Worm (Caenorhabditis elegans) whole organism, L3 larva: Measurements from ENCODE around the gene M04B2.4.

ENCODE experiments used
- R02D3.7 ChIP-seq: fragments of 150-350 bp; optimal IDR thresholded peaks from 2 replicates; lab custom pipeline; 2014; ENCODE audit warnings: missing biosample characterization, missing genetic modification characterization
- ZK546.5 ChIP-seq: sonication (generic microtip); optimal IDR thresholded peaks from 2 replicates; lab custom pipeline; 2017; ENCODE audit warnings: missing biosample characterization, missing genetic modification characterization
- ama-1 ChIP-seq: fragments of 150-350 bp; optimal IDR thresholded peaks from 2 replicates; lab custom pipeline; 2018
- ceh-16 ChIP-seq: sonication (generic microtip); optimal IDR thresholded peaks from 2 replicates; lab custom pipeline; 2017; ENCODE audit warnings: missing biosample characterization, missing genetic modification characterization
- ceh-28 ChIP-seq: fragments of 150-350 bp; optimal IDR thresholded peaks from 2 replicates; lab custom pipeline; 2014; ENCODE audit warnings: missing biosample characterization, missing genetic modification reagents, missing genetic modification characterization
- ceh-82 ChIP-seq: fragments of 150-350 bp; optimal IDR thresholded peaks from 2 replicates; lab custom pipeline; 2014; ENCODE audit warnings: missing biosample characterization, missing genetic modification characterization
- ceh-9 ChIP-seq: sonication (generic microtip); optimal IDR thresholded peaks from 2 replicates; lab custom pipeline; 2018; ENCODE audit warnings: missing biosample characterization, missing genetic modification characterization
- elt-1 ChIP-seq: fragments of 150-350 bp; optimal IDR thresholded peaks from 2 replicates; lab custom pipeline; 2014; ENCODE audit warnings: missing biosample characterization, missing genetic modification characterization
- elt-3 ChIP-seq, 3 experiments: fragments of 150-350 bp in 1 of 3; sonication (generic microtip) in 2 of 3; optimal IDR thresholded peaks; 2 replicates in 2 of 3; 4 replicates in 1 of 3; lab custom pipeline; 2014 to 2017; ENCODE audit warnings: missing biosample characterization in 3 of 3, missing genetic modification characterization in 3 of 3
- eor-1 ChIP-seq, 2 experiments: fragments of 150-350 bp; optimal IDR thresholded peaks; 2 replicates each; lab custom pipeline; 2014 to 2018; ENCODE audit warnings: missing biosample characterization in 2 of 2, missing genetic modification characterization in 2 of 2
- fkh-10 ChIP-seq: sonication (generic microtip); optimal IDR thresholded peaks from 2 replicates; lab custom pipeline; 2017; ENCODE audit warnings: missing biosample characterization, missing genetic modification reagents, missing genetic modification characterization
- fkh-2 ChIP-seq: fragments of 150-350 bp; optimal IDR thresholded peaks from 2 replicates; lab custom pipeline; 2014; ENCODE audit warnings: missing biosample characterization, missing genetic modification reagents, missing genetic modification characterization
- fos-1 ChIP-seq: fragments of 150-350 bp; optimal IDR thresholded peaks from 2 replicates; lab custom pipeline; 2014; ENCODE audit warnings: missing biosample characterization, missing genetic modification characterization
- hmg-11 ChIP-seq: sonication (generic microtip); optimal IDR thresholded peaks from 2 replicates; lab custom pipeline; 2016; ENCODE audit warnings: missing genetic modification characterization, missing compliant biosample characterization
- jun-1 ChIP-seq: fragments of 150-350 bp; optimal IDR thresholded peaks from 2 replicates; lab custom pipeline; 2014; ENCODE audit warnings: missing biosample characterization, missing genetic modification reagents, missing genetic modification characterization
- lin-15B ChIP-seq: fragments of 150-350 bp; optimal IDR thresholded peaks from 2 replicates; lab custom pipeline; 2014; ENCODE audit warnings: missing biosample characterization, missing genetic modification characterization
- lin-39 ChIP-seq: fragments of 150-350 bp; optimal IDR thresholded peaks from 2 replicates; lab custom pipeline; 2018; ENCODE audit warnings: missing biosample characterization, missing genetic modification reagents, missing genetic modification characterization
- lsy-12 ChIP-seq: sonication (generic microtip); optimal IDR thresholded peaks from 2 replicates; lab custom pipeline; 2016; ENCODE audit warnings: mild to moderate bottlenecking, missing genetic modification characterization, missing compliant biosample characterization
- mdl-1 ChIP-seq: fragments of 150-350 bp; optimal IDR thresholded peaks from 2 replicates; lab custom pipeline; 2014; ENCODE audit warnings: missing biosample characterization, missing genetic modification characterization
- mml-1 ChIP-seq: fragments of 150-350 bp; sonication (generic microtip); optimal IDR thresholded peaks from 3 replicates; lab custom pipeline; 2014; ENCODE audit warnings: missing biosample characterization, missing genetic modification characterization
- nfya-1 ChIP-seq: sonication (generic microtip); optimal IDR thresholded peaks from 2 replicates; lab custom pipeline; 2017; ENCODE audit warnings: missing genetic modification characterization, mild to moderate bottlenecking, missing compliant biosample characterization, antibody characterized with exemption, moderate library complexity; ENCODE audit not compliant: insufficient read depth
- nhr-11 ChIP-seq: fragments of 150-350 bp; optimal IDR thresholded peaks from 2 replicates; lab custom pipeline; 2014; ENCODE audit warnings: missing biosample characterization, missing genetic modification characterization
- nhr-12 ChIP-seq: fragments of 150-350 bp; optimal IDR thresholded peaks from 2 replicates; lab custom pipeline; 2014; ENCODE audit warnings: missing biosample characterization, missing genetic modification characterization
- nhr-23 ChIP-seq: fragments of 150-350 bp; optimal IDR thresholded peaks from 2 replicates; lab custom pipeline; 2014; ENCODE audit warnings: missing biosample characterization, missing genetic modification reagents, missing genetic modification characterization
- nhr-237 ChIP-seq: fragments of 150-350 bp; optimal IDR thresholded peaks from 2 replicates; lab custom pipeline; 2014; ENCODE audit warnings: missing biosample characterization, missing genetic modification characterization
- nhr-43 ChIP-seq: sonication (generic microtip); optimal IDR thresholded peaks from 2 replicates; lab custom pipeline; 2016; ENCODE audit warnings: mild to moderate bottlenecking, missing genetic modification characterization, missing compliant biosample characterization; ENCODE audit not compliant: poor library complexity, severe bottlenecking
- nhr-67 ChIP-seq: fragments of 150-350 bp; optimal IDR thresholded peaks from 2 replicates; lab custom pipeline; 2014; ENCODE audit warnings: missing biosample characterization, missing genetic modification characterization
- nhr-76 ChIP-seq: fragments of 150-350 bp; sonication (generic microtip); optimal IDR thresholded peaks from 5 replicates; lab custom pipeline; 2014; ENCODE audit warnings: missing biosample characterization, missing genetic modification characterization
- pqm-1 ChIP-seq: fragments of 150-350 bp; optimal IDR thresholded peaks from 2 replicates; lab custom pipeline; 2017; ENCODE audit warnings: missing biosample characterization, missing genetic modification characterization, inconsistent platforms
- sea-2 ChIP-seq: fragments of 150-350 bp; sonication (generic microtip); optimal IDR thresholded peaks from 4 replicates; lab custom pipeline; 2014; ENCODE audit warnings: missing biosample characterization, missing genetic modification reagents, missing genetic modification characterization
- snpc-4 ChIP-seq: fragments of 150-350 bp; optimal IDR thresholded peaks from 2 replicates; lab custom pipeline; 2014; ENCODE audit warnings: missing biosample characterization, missing genetic modification characterization
- tbx-2 ChIP-seq: sonication (generic microtip); optimal IDR thresholded peaks from 2 replicates; lab custom pipeline; 2016; ENCODE audit warnings: mild to moderate bottlenecking, missing genetic modification characterization, missing compliant biosample characterization
- unc-39 ChIP-seq: sonication (generic microtip); optimal IDR thresholded peaks from 4 replicates; lab custom pipeline; 2017; ENCODE audit warnings: missing biosample characterization, missing genetic modification characterization
- unc-62 ChIP-seq: fragments of 150-350 bp; sonication (generic microtip); optimal IDR thresholded peaks from 4 replicates; lab custom pipeline; 2014; ENCODE audit warnings: missing biosample characterization, missing genetic modification reagents, missing genetic modification characterization
- ztf-11 ChIP-seq: fragments of 150-350 bp; optimal IDR thresholded peaks from 2 replicates; lab custom pipeline; 2014; ENCODE audit warnings: missing biosample characterization, missing genetic modification characterization
- ztf-4 ChIP-seq: fragments of 150-350 bp; optimal IDR thresholded peaks from 2 replicates; lab custom pipeline; 2014; ENCODE audit warnings: missing biosample characterization, missing genetic modification characterization

Gene M04B2.4

ce11 chrIV:11510664-11511063 is 10.2 kb downstream of the M04B2.4 start, which contains the start of gene M04B2.6:
TSS of gene M04B2.6 (minus strand) at chrIV:11510764.
- TF ChIP-seq mdl-1 (tag; lab: Kevin White, UChicago) (no peak), ceh-16 (no peak), ZK546.5 (tag; lab: Kevin White, UChicago) (no peak), fkh-2 (no peak), ceh-28 (tag; lab: Kevin White, UChicago) (no peak), nhr-12 (tag; lab: Kevin White, UChicago) (no peak), nhr-43 (tag; lab: Kevin White, UChicago) (no peak), unc-62 (GFP tag; lab: Kevin White, UChicago) (no peak), fos-1 (no peak), fkh-10 (GFP tag; lab: Kevin White, UChicago) (no peak), tbx-2 (tag; lab: Kevin White, UChicago) (no peak), lin-39 (tag; lab: Kevin White, UChicago) (no peak), lin-15B (tag; lab: Kevin White, UChicago) (no peak), nhr-67 (tag; lab: Kevin White, UChicago) (no peak), ztf-4 (tag; lab: Kevin White, UChicago) (no peak), pqm-1 (tag; lab: Kevin White, UChicago) (no peak), ztf-11 (no peak), elt-3 (tag; optimal IDR thresholded peaks at IDR 0.05; lab: Kevin White, UChicago) (no peak)

ce11 chrIV:11504416-11504815 is 16.4 kb downstream of the M04B2.4 start, which contains the start of gene twk-25:
TSS of gene twk-25 (plus strand) at chrIV:11504716.
- TF ChIP-seq lsy-12 (tag; lab: Kevin White, UChicago) (no peak), jun-1 (tag; lab: Kevin White, UChicago) (no peak), mdl-1 (tag; lab: Kevin White, UChicago) (no peak), hmg-11 (tag; lab: Kevin White, UChicago) (no peak), nhr-67 (tag; lab: Kevin White, UChicago) (no peak), nhr-76 (no peak), lin-39 (tag; lab: Kevin White, UChicago) (no peak), ztf-4 (tag; lab: Kevin White, UChicago) (no peak), unc-62 (GFP tag; lab: Kevin White, UChicago) (no peak), fkh-2 (no peak), R02D3.7 (tag; lab: Kevin White, UChicago) (no peak), nhr-237 (tag; lab: Kevin White, UChicago) (no peak), elt-1 (no peak), mml-1 (tag; lab: Kevin White, UChicago) (no peak), ceh-9 (tag; lab: Kevin White, UChicago) (no peak), fos-1 (no peak)

ce11 chrIV:11503654-11504053 is 17.2 kb downstream of the M04B2.4 start:
- TF ChIP-seq ceh-28 (tag; lab: Kevin White, UChicago) (peak; percentile 13), nhr-23 (peak; percentile 53), nfya-1 (tag; lab: Kevin White, UChicago) (no peak)
- TF ChIP-seq, all 47 proteins: peak for 2

- TF ChIP-seq nhr-76 (no peak), ZK546.5 (tag; lab: Kevin White, UChicago) (no peak), hmg-11 (tag; lab: Kevin White, UChicago) (no peak), mdl-1 (tag; lab: Kevin White, UChicago) (no peak), nhr-11 (tag; lab: Kevin White, UChicago) (no peak), unc-39 (tag; lab: Kevin White, UChicago) (no peak), fkh-10 (GFP tag; lab: Kevin White, UChicago) (no peak), eor-1 (tag; optimal IDR thresholded peaks at IDR 0.05; lab: Kevin White, UChicago) (no peak), ceh-28 (tag; lab: Kevin White, UChicago) (no peak), elt-1 (no peak), sea-2 (GFP tag; lab: Kevin White, UChicago) (no peak), snpc-4 (tag; lab: Kevin White, UChicago) (no peak), ceh-82 (no peak), pqm-1 (tag; lab: Kevin White, UChicago) (no peak), ama-1 (no peak)
Observed at ce11 chrIV:11500421-11500820, 20.4 kb downstream of the M04B2.4 start, which contains the start of gene H21P03.10. TSS of gene H21P03.10 (plus strand) at chrIV:11500721.
